Fruit fly (Drosophila melanogaster) ovary, adult (tissue): ENCODE results near the gene CG14851.

Experiments
- CG17801 ChIP-seq: fragments of 200-800 bp; optimal IDR thresholded peaks from 2 replicates; lab custom pipeline; 2019; ENCODE audit warnings: missing biosample characterization, mild to moderate bottlenecking, missing genetic modification characterization, moderate library complexity; ENCODE audit not compliant: partially characterized antibody

The CG14851 gene

dm6 chr3R:14567329-14567728, 5.2 kb downstream of the CG14851 start, which contains the start of gene CG31313:
Gene CG31313 (minus strand): TSS chr3R:14567429.
- no peak for TF ChIP-seq CG17801 (GFP tag; lab: Kevin White, UChicago)

- TF ChIP-seq CG17801 (GFP tag; lab: Kevin White, UChicago) = no peak
Measured at dm6 chr3R:14567796-14568195, 5.7 kb downstream of the CG14851 start.

dm6 chr3R:14568501-14569137, 6.5 kb downstream of the CG14851 start, which contains the start of gene CG8066:
Gene CG8066 (minus strand): TSS chr3R:14568847.
- peak; percentile 25 for TF ChIP-seq CG17801 (GFP tag; lab: Kevin White, UChicago)

dm6 chr3R:14569411-14570107, 7.4 kb downstream of the CG14851 start, which contains the start of gene Cys:
Gene Cys (minus strand): TSS chr3R:14569644.
- no peak for TF ChIP-seq CG17801 (GFP tag; lab: Kevin White, UChicago)

- TF ChIP-seq CG17801 (GFP tag; lab: Kevin White, UChicago) = peak; percentile 61
Measured at dm6 chr3R:14574962-14575717, 13.0 kb downstream of the CG14851 start.

dm6 chr3R:14575718-14576187, 13.6 kb downstream of the CG14851 start, which contains the start of gene CG7987:
Gene CG7987 (minus strand): TSS chr3R:14575887.
- no peak for TF ChIP-seq CG17801 (GFP tag; lab: Kevin White, UChicago)

dm6 chr3R:14576511-14576691, 14.3 kb downstream of the CG14851 start, which contains the start of gene CG44094:
Gene CG44094 (minus strand): TSS chr3R:14576611.
- TF ChIP-seq CG17801 (GFP tag; lab: Kevin White, UChicago) = no peak

dm6 chr3R:14576692-14577646, 14.8 kb downstream of the CG14851 start, which contains the start of gene stumps:
Gene stumps (plus strand): TSS chr3R:14577217.
- TF ChIP-seq CG17801 (GFP tag; lab: Kevin White, UChicago) = peak; percentile 70

dm6 chr3R:14577803-14578493, 15.8 kb downstream of the CG14851 start:
- no peak for TF ChIP-seq CG17801 (GFP tag; lab: Kevin White, UChicago)

dm6 chr3R:14580045-14580579, 18.0 kb downstream of the CG14851 start:
- no peak for TF ChIP-seq CG17801 (GFP tag; lab: Kevin White, UChicago)

dm6 chr3R:14586480-14587443, 24.6 kb downstream of the CG14851 start:
- TF ChIP-seq CG17801 (GFP tag; lab: Kevin White, UChicago) = no peak

- no peak for TF ChIP-seq CG17801 (GFP tag; lab: Kevin White, UChicago)
Measured at dm6 chr3R:14589483-14589882, 27.3 kb downstream of the CG14851 start.
